Fruit fly (Drosophila melanogaster): Measurements from ENCODE around the gene yellow-e3.

yellow-e3 gene

DNA sequence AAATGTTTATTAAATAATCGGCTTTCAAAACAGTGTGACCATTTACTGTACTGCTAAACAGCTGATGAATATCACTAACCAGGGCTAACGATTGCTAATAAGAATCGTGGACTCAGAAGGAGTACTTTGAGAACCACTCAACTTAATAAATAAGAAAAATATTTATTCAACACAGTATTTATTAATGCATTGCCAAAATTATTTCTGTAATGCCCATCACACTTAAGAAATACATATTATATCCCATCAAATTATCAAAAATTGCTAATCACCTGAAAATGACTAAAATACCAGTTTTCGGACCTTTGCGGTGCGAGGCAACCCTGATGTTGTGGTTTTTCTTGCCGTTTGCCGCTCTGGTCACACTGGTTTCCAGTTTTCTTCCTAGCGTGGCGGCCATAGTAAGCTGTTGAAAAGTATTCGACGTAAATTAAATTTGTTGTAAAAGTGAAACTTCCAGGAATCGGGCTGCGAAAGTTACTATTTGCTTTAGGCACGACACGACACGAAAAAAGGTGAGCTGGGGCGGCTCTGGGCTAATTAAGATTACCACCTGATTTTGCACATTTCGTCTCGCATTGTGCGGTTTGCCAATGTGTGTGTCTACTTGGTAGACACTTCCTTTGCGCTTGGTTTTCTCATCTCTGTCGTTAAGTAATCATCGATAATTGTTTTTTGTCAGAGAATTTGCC, 22.8 kb downstream of the yellow-e3 start, which contains the start of the genes mRpS21 and Droj2:
mRpS21 (minus strand) TSS at position 66 of the 692 bp plus-strand sequence.
Droj2 (plus strand) TSS at position 363 of the 692 bp plus-strand sequence.
- TF ChIP-seq ovo (GFP tag; optimal IDR thresholded peaks at IDR 0.05), result peak; percentile 37
- no peak for TF ChIP-seq cic (GFP tag; optimal IDR thresholded peaks at IDR 0.05)
- peak; percentile 39 for TF ChIP-seq CG12768 (GFP tag; optimal IDR thresholded peaks at IDR 0.05)
- TF ChIP-seq cnc (optimal IDR thresholded peaks at IDR 0.05), result no peak
- TF ChIP-seq Crg-1 (GFP tag; optimal IDR thresholded peaks at IDR 0.05), result peak; percentile 63
- TF ChIP-seq Clk (GFP tag; optimal IDR thresholded peaks at IDR 0.05), result peak; percentile 56
- peak; percentile 47 for TF ChIP-seq CG7045 (GFP tag; optimal IDR thresholded peaks at IDR 0.05)
- TF ChIP-seq bab1 (GFP tag; optimal IDR thresholded peaks at IDR 0.05), result peak; percentile 66
- TF ChIP-seq toe (GFP tag; optimal IDR thresholded peaks at IDR 0.05), result peak; percentile 80
- peak; percentile 30 for TF ChIP-seq Mnt (GFP tag; optimal IDR thresholded peaks at IDR 0.05)
- TF ChIP-seq CG14711 (tag; optimal IDR thresholded peaks at IDR 0.05), result peak; percentile 92
- peak; percentile 68 for TF ChIP-seq CG7101 (tag; optimal IDR thresholded peaks at IDR 0.05)
- peak; percentile 82 for TF ChIP-seq CG5204 (GFP tag; optimal IDR thresholded peaks at IDR 0.05)
- TF ChIP-seq pad (GFP tag; optimal IDR thresholded peaks at IDR 0.05), result peak; percentile 25
- TF ChIP-seq CG1620 (GFP tag; optimal IDR thresholded peaks at IDR 0.05), result peak; percentile 71
- TF ChIP-seq tj (GFP tag; optimal IDR thresholded peaks at IDR 0.05), result peak; percentile 40
- no peak for TF ChIP-seq kay (GFP tag; ENCODE audit: borderline replicate concordance)
- peak; percentile 39 for TF ChIP-seq CG11617 (GFP tag; optimal IDR thresholded peaks at IDR 0.05)
- peak; percentile 34 for TF ChIP-seq CG33017 (tag; optimal IDR thresholded peaks at IDR 0.05)
- TF ChIP-seq Hr96 (GFP tag; optimal IDR thresholded peaks at IDR 0.05), result no peak

dm6 chr3R:13379675-13380074, 25.0 kb downstream of the yellow-e3 start, which contains the start of the genes CG9813 and CG8870:
CG9813 (minus strand) TSS chr3R:13379775.
CG8870 (plus strand) TSS chr3R:13379842.
- no peak for TF ChIP-seq CG5204 (GFP tag; optimal IDR thresholded peaks at IDR 0.05)
- no peak for TF ChIP-seq Clk (GFP tag; optimal IDR thresholded peaks at IDR 0.05)
- no peak for TF ChIP-seq cnc (optimal IDR thresholded peaks at IDR 0.05)
- TF ChIP-seq Mnt (GFP tag; optimal IDR thresholded peaks at IDR 0.05), result no peak

- TF ChIP-seq Clk (GFP tag; optimal IDR thresholded peaks at IDR 0.05) (no peak), tj (GFP tag; optimal IDR thresholded peaks at IDR 0.05) (no peak), CG7045 (GFP tag; optimal IDR thresholded peaks at IDR 0.05) (no peak), pad (GFP tag; optimal IDR thresholded peaks at IDR 0.05) (no peak), ovo (GFP tag; optimal IDR thresholded peaks at IDR 0.05) (no peak), CG33017 (tag; optimal IDR thresholded peaks at IDR 0.05) (no peak), Crg-1 (GFP tag; optimal IDR thresholded peaks at IDR 0.05) (no peak), cnc (optimal IDR thresholded peaks at IDR 0.05) (no peak), Hr96 (GFP tag; optimal IDR thresholded peaks at IDR 0.05) (no peak), bab1 (GFP tag; optimal IDR thresholded peaks at IDR 0.05) (no peak), cic (GFP tag; optimal IDR thresholded peaks at IDR 0.05) (no peak)
Measured at dm6 chr3R:13374913-13375312, 29.8 kb downstream of the yellow-e3 start.

DNA sequence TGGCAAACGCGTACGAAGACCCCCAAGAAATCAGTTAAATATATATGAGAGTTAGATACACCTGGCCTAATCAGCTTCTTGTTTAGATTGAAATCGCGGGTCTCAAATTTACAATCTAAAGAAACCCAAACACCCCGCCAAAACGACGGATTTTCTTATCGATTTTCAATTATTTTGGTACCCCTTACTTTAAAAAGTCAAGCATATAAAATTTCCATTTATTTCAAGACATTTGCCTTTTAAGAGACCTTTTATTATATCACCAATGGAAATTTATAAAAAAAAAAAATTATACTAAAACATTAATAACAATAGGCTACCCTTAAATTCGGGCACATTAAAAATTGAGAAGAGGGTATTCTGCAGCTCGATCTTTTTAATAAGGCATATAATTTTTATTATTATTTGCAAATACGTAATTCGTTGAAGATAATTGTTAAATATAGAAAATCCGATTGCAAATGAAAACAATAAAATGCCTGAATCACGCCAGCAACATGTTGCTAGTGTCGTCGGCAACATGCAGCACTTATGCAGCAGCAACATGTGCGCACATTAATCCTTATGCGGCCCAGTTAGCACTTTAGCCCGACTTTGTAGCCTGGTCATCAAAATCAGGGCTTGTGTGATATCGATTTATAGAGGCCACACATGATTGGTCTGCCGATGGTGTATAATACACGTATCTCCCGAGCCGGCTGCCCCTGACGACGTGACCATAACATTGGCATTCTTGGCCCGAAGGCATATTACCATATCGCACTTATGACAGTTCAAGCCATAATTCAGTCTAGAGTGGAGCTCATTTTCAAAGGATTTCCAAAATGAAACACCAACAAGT, 32.6 kb downstream of the yellow-e3 start, which contains the start of the genes Lip3 and CG34309:
Lip3 (minus strand) TSS at position 65 of the 841 bp plus-strand sequence.
CG34309 (plus strand) TSS at position 791 of the 841 bp plus-strand sequence.
- no peak for TF ChIP-seq Crg-1 (GFP tag; optimal IDR thresholded peaks at IDR 0.05)
- peak; percentile 50 for TF ChIP-seq CG33017 (tag; optimal IDR thresholded peaks at IDR 0.05)
- no peak for TF ChIP-seq CG14711 (tag; optimal IDR thresholded peaks at IDR 0.05)
- TF ChIP-seq CG11617 (GFP tag; optimal IDR thresholded peaks at IDR 0.05), result peak; percentile 3
- TF ChIP-seq CG7101 (tag; optimal IDR thresholded peaks at IDR 0.05), result peak; percentile 19

- TF ChIP-seq toe (GFP tag; optimal IDR thresholded peaks at IDR 0.05) (no peak), CG11617 (GFP tag; optimal IDR thresholded peaks at IDR 0.05) (no peak), kay (GFP tag; ENCODE audit: borderline replicate concordance) (peak; percentile 31)
Measured at dm6 chr3R:13369348-13369747, 35.3 kb downstream of the yellow-e3 start, which contains the start of gene CheA87a. CheA87a (plus strand) TSS chr3R:13369648.

DNA sequence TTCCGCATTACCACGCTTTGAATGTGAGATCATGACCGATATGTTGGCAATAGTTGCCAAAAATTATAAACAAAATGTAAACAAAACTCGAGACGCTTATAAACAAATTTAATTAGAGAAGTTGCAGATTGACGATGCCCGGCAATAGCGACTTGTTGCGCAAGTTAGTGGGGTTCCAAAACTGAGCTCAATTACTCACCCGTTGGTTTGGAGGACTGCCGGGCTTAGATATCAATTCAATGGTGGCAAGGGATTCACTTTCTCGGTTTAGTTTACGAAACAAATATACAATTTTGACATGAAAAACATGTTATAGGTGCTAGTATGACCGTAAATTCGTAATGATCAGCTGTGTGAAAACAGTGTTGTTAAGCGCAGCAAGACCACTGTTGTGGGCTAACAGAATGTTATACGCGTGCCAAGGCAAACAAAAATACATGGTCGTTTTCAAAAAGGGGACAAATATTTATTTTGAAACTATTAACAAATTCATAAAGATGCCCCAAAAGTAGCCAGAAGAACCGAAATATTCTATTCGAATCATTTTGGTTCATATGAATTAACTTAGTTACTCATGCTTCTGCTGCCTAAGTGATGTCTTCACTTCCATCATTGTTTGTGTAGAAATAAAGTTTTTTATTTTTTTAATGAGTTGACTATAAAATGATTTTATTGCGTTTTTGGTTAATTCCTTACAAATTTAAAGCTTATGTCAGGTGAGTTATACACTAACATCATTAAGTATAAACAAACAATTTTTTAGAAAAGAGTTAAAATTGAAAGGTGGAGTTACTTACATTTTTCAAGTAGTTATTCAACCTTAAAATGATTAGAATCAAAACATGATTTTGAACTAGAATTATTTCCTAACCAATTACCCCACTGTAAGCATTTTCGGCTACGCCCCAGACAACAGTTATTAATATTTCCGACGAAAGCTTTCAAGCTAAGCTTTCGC, 37.8 kb downstream of the yellow-e3 start, which contains the start of gene Elp6:
Elp6 (minus strand) TSS at position 350 of the 958 bp plus-strand sequence.
- TF ChIP-seq toe (GFP tag; optimal IDR thresholded peaks at IDR 0.05) (peak; percentile 80), pad (GFP tag; optimal IDR thresholded peaks at IDR 0.05) (peak; percentile 52), cnc (optimal IDR thresholded peaks at IDR 0.05) (no peak), CG11617 (GFP tag; optimal IDR thresholded peaks at IDR 0.05) (peak; percentile 81), CG33017 (tag; optimal IDR thresholded peaks at IDR 0.05) (peak; percentile 58), CG5204 (GFP tag; optimal IDR thresholded peaks at IDR 0.05) (peak; percentile 83), Hr96 (GFP tag; optimal IDR thresholded peaks at IDR 0.05) (peak; percentile 70), kay (GFP tag; ENCODE audit: borderline replicate concordance) (no peak), CG14711 (tag; optimal IDR thresholded peaks at IDR 0.05) (peak; percentile 43), Mnt (GFP tag; optimal IDR thresholded peaks at IDR 0.05) (no peak), tj (GFP tag; optimal IDR thresholded peaks at IDR 0.05) (peak; percentile 20), CG12768 (GFP tag; optimal IDR thresholded peaks at IDR 0.05) (peak; percentile 57), cic (GFP tag; optimal IDR thresholded peaks at IDR 0.05) (no peak), Clk (GFP tag; optimal IDR thresholded peaks at IDR 0.05) (no peak), bab1 (GFP tag; optimal IDR thresholded peaks at IDR 0.05) (peak; percentile 55), Crg-1 (GFP tag; optimal IDR thresholded peaks at IDR 0.05) (no peak), CG1620 (GFP tag; optimal IDR thresholded peaks at IDR 0.05) (peak; percentile 55), CG7101 (tag; optimal IDR thresholded peaks at IDR 0.05) (peak; percentile 57), ovo (GFP tag; optimal IDR thresholded peaks at IDR 0.05) (peak; percentile 11), CG7045 (GFP tag; optimal IDR thresholded peaks at IDR 0.05) (peak; percentile 62)
